Worm (Caenorhabditis elegans) whole organism, L4/young adult: ENCODE measurements around the gene F55D1.1.

Experiments used
- W03F9.2 ChIP-seq: fragments of 150-350 bp; optimal IDR thresholded peaks from 2 replicates; lab custom pipeline; 2014; ENCODE audit warnings: missing biosample characterization, missing genetic modification characterization
- dao-5 ChIP-seq: sonication (generic microtip); optimal IDR thresholded peaks from 2 replicates; lab custom pipeline; 2016; ENCODE audit warnings: missing genotype, missing genetic modification characterization, moderate library complexity, missing compliant biosample characterization
- him-1 ChIP-seq: sonication (generic microtip); optimal IDR thresholded peaks from 2 replicates; lab custom pipeline; 2016; ENCODE audit warnings: missing genotype, missing genetic modification reagents, missing genetic modification characterization, missing compliant biosample characterization

ce11 chrX:5467820-5468270 lies 21.8 kb upstream of the F55D1.1 start, which contains the start of gene dpyd-1:
- TF ChIP-seq dao-5 (tag; lab: Kevin White, UChicago) (no peak), W03F9.2 (tag; lab: Kevin White, UChicago) (no peak), him-1 (tag; lab: Kevin White, UChicago) (no peak)
